Worm (Caenorhabditis elegans) whole organism, L2 larva: ENCODE measurements around the gene lrch-1.

Source experiments
- ZK546.5 ChIP-seq: sonication (generic microtip); optimal IDR thresholded peaks from 2 replicates; lab custom pipeline; 2017; ENCODE audit warnings: missing biosample characterization, missing genetic modification characterization
- aly-2 ChIP-seq: fragments of 150-350 bp; optimal IDR thresholded peaks from 2 replicates; lab custom pipeline; 2014; ENCODE audit warnings: missing biosample characterization, missing genetic modification characterization
- elt-3 ChIP-seq: sonication (generic microtip); optimal IDR thresholded peaks from 2 replicates; lab custom pipeline; 2017; ENCODE audit warnings: missing biosample characterization, missing genetic modification characterization
- fos-1 ChIP-seq: fragments of 150-350 bp; optimal IDR thresholded peaks from 2 replicates; lab custom pipeline; 2014; ENCODE audit warnings: missing biosample characterization, missing genetic modification characterization
- nhr-237 ChIP-seq: fragments of 150-350 bp; optimal IDR thresholded peaks from 2 replicates; lab custom pipeline; 2014; ENCODE audit warnings: missing biosample characterization, missing genetic modification characterization
- sem-4 ChIP-seq: fragments of 150-350 bp; optimal IDR thresholded peaks from 2 replicates; lab custom pipeline; 2014; ENCODE audit warnings: missing biosample characterization, missing genetic modification reagents, missing genetic modification characterization
- skn-1 ChIP-seq: sonication (generic microtip); optimal IDR thresholded peaks from 2 replicates; lab custom pipeline; 2017; ENCODE audit warnings: missing biosample characterization, missing genetic modification characterization

ce11 chrX:6252752-6253151 lies 36.3 kb upstream of the lrch-1 start:
- no peak for TF ChIP-seq fos-1 (tag; lab: Kevin White, UChicago)
- TF ChIP-seq sem-4 (tag; lab: Kevin White, UChicago) = no peak
- no peak for TF ChIP-seq aly-2 (tag; lab: Kevin White, UChicago)
- no peak for TF ChIP-seq elt-3 (tag; lab: Kevin White, UChicago)
- no peak for TF ChIP-seq nhr-237 (tag; lab: Kevin White, UChicago)
- TF ChIP-seq skn-1 = no peak
- TF ChIP-seq ZK546.5 = no peak
